Fruit fly (Drosophila melanogaster) whole organism, prepupa: ENCODE results near the gene SP555.

Source experiments
- Blimp-1 ChIP-seq: fragments of 200-800 bp; sonication (Bioruptor generic); optimal IDR thresholded peaks from 3 replicates; lab custom pipeline; 2017; ENCODE audit warnings: missing biosample characterization, missing genetic modification characterization, mild to moderate bottlenecking, moderate library complexity, missing genetic modification reagents
- CG10631 ChIP-seq: fragments of 200-800 bp; sonication (Bioruptor generic); optimal IDR thresholded peaks from 2 replicates; lab custom pipeline; 2016; ENCODE audit warnings: missing biosample characterization, missing genetic modification characterization
- CG10669 ChIP-seq: fragments of 200-800 bp; sonication (Bioruptor generic); optimal IDR thresholded peaks from 3 replicates; lab custom pipeline; 2018; ENCODE audit warnings: missing biosample characterization, mild to moderate bottlenecking, missing genetic modification characterization, moderate library complexity
- CG11294 ChIP-seq: fragments of 200-800 bp; sonication (Bioruptor generic); IDR thresholded peaks from 2 replicates; pipeline ENCODE4 v1.3.6; 2022; ENCODE audit warnings: missing biosample characterization, missing genetic modification characterization
- CG11762 ChIP-seq: fragments of 200-800 bp; sonication (Bioruptor generic); optimal IDR thresholded peaks from 3 replicates; lab custom pipeline; 2016; ENCODE audit warnings: missing biosample characterization, missing genetic modification characterization; ENCODE audit not compliant: insufficient read depth
- CG15336 ChIP-seq: fragments of 200-800 bp; sonication (Bioruptor generic); IDR thresholded peaks from 2 replicates; pipeline ENCODE4 v1.3.6; 2022; ENCODE audit warnings: missing biosample characterization, missing genetic modification characterization
- CG16779 ChIP-seq: fragments of 200-800 bp; sonication (Bioruptor generic); optimal IDR thresholded peaks from 3 replicates; lab custom pipeline; 2017; ENCODE audit warnings: missing biosample characterization, mild to moderate bottlenecking, missing genetic modification characterization
- CG3032 ChIP-seq: fragments of 200-800 bp; optimal IDR thresholded peaks from 2 replicates; lab custom pipeline; 2019; ENCODE audit warnings: missing biosample characterization, mild to moderate bottlenecking, missing genetic modification characterization, moderate library complexity
- CG31627 ChIP-seq: fragments of 200-800 bp; sonication (Bioruptor generic); optimal IDR thresholded peaks from 3 replicates; lab custom pipeline; 2016; ENCODE audit warnings: missing biosample characterization, missing genetic modification characterization
- CG32006 ChIP-seq: fragments of 200-800 bp; sonication (Bioruptor generic); optimal IDR thresholded peaks from 3 replicates; lab custom pipeline; 2017; ENCODE audit warnings: missing biosample characterization, mild to moderate bottlenecking, missing genetic modification characterization
- CG34406 ChIP-seq: fragments of 200-800 bp; sonication (Bioruptor generic); optimal IDR thresholded peaks from 3 replicates; lab custom pipeline; 2016; ENCODE audit warnings: missing biosample characterization, missing genetic modification characterization
- CG3919 ChIP-seq: fragments of 200-800 bp; sonication (Bioruptor generic); optimal IDR thresholded peaks from 3 replicates; lab custom pipeline; 2016; ENCODE audit warnings: missing biosample characterization, missing genetic modification characterization
- CG4318 ChIP-seq: fragments of 200-800 bp; sonication (Bioruptor generic); optimal IDR thresholded peaks from 3 replicates; lab custom pipeline; 2017; ENCODE audit warnings: missing biosample characterization, mild to moderate bottlenecking, missing genetic modification characterization
- CG6163 ChIP-seq: fragments of 200-800 bp; sonication (Bioruptor generic); IDR thresholded peaks from 3 replicates; pipeline ENCODE4 v1.3.6; 2022; ENCODE audit warnings: missing biosample characterization, missing genetic modification characterization
- CG6276 ChIP-seq: fragments of 200-800 bp; sonication (Bioruptor generic); optimal IDR thresholded peaks from 2 replicates; lab custom pipeline; 2017; ENCODE audit warnings: missing biosample characterization, mild to moderate bottlenecking, missing genetic modification characterization
- CG6792 ChIP-seq: fragments of 200-800 bp; sonication (Bioruptor generic); optimal IDR thresholded peaks from 3 replicates; lab custom pipeline; 2016; ENCODE audit warnings: missing biosample characterization, missing genetic modification characterization
- CG6808 ChIP-seq: fragments of 200-800 bp; sonication (Bioruptor generic); optimal IDR thresholded peaks from 3 replicates; lab custom pipeline; 2017; ENCODE audit warnings: missing biosample characterization, missing genetic modification characterization, mild to moderate bottlenecking, moderate library complexity, missing genetic modification reagents
- CG6854 ChIP-seq: fragments of 200-800 bp; sonication (Bioruptor generic); optimal IDR thresholded peaks from 2 replicates; lab custom pipeline; 2017; ENCODE audit warnings: missing biosample characterization, mild to moderate bottlenecking, missing genetic modification characterization
- CG8319 ChIP-seq: fragments of 200-800 bp; sonication (Bioruptor generic); optimal IDR thresholded peaks from 3 replicates; lab custom pipeline; 2016; ENCODE audit warnings: missing biosample characterization, missing genetic modification characterization
- CG9139 ChIP-seq: fragments of 200-800 bp; sonication (Bioruptor generic); optimal IDR thresholded peaks from 3 replicates; lab custom pipeline; 2017; ENCODE audit warnings: missing biosample characterization, mild to moderate bottlenecking, missing genetic modification characterization
- Eip75B ChIP-seq: fragments of 200-800 bp; sonication (Bioruptor generic); optimal IDR thresholded peaks from 3 replicates; lab custom pipeline; 2016; ENCODE audit warnings: missing biosample characterization, missing genetic modification characterization
- Eip78C ChIP-seq: fragments of 200-800 bp; sonication (Bioruptor generic); peaks from one replicate; lab custom pipeline; 2016; ENCODE audit warnings: missing biosample characterization, missing genetic modification characterization
- Eip93F ChIP-seq: fragments of 200-800 bp; sonication (Bioruptor generic); optimal IDR thresholded peaks from 2 replicates; lab custom pipeline; 2016; ENCODE audit warnings: missing biosample characterization, mild to moderate bottlenecking, missing genetic modification characterization
- Ets21C ChIP-seq: fragments of 200-800 bp; sonication (Bioruptor generic); optimal IDR thresholded peaks from 3 replicates; lab custom pipeline; 2016; ENCODE audit warnings: missing biosample characterization, missing genetic modification characterization
- Ets96B ChIP-seq: fragments of 200-800 bp; optimal IDR thresholded peaks from 2 replicates; lab custom pipeline; 2019; ENCODE audit warnings: missing biosample characterization, mild to moderate bottlenecking, missing genetic modification characterization, moderate library complexity
- Gug ChIP-seq: fragments of 200-800 bp; sonication (Bioruptor generic); IDR thresholded peaks from 2 replicates; pipeline ENCODE4 v1.3.6; 2022; ENCODE audit warnings: missing biosample characterization, missing genetic modification characterization
- Hr39 ChIP-seq: fragments of 200-800 bp; sonication (Bioruptor generic); optimal IDR thresholded peaks from 2 replicates; lab custom pipeline; 2016; ENCODE audit warnings: missing biosample characterization, missing genetic modification characterization
- Hr4 ChIP-seq: fragments of 200-800 bp; sonication (Bioruptor generic); optimal IDR thresholded peaks from 3 replicates; lab custom pipeline; 2016; ENCODE audit warnings: missing biosample characterization, missing genetic modification characterization
- Met ChIP-seq: fragments of 200-800 bp; sonication (Bioruptor generic); optimal IDR thresholded peaks from 3 replicates; lab custom pipeline; 2016; ENCODE audit warnings: missing biosample characterization, missing genetic modification characterization
- Smox ChIP-seq: fragments of 200-800 bp; sonication (Bioruptor generic); optimal IDR thresholded peaks from 3 replicates; lab custom pipeline; 2016; ENCODE audit warnings: missing biosample characterization, missing genetic modification characterization
- Sox102F ChIP-seq: fragments of 200-800 bp; sonication (Bioruptor generic); optimal IDR thresholded peaks from 2 replicates; lab custom pipeline; 2016; ENCODE audit warnings: missing biosample characterization, mild to moderate bottlenecking, missing genetic modification characterization
- Sox14 ChIP-seq: fragments of 200-800 bp; sonication (Bioruptor generic); optimal IDR thresholded peaks from 3 replicates; lab custom pipeline; 2016; ENCODE audit warnings: missing biosample characterization, missing genetic modification characterization
- acj6 ChIP-seq: fragments of 200-800 bp; sonication (Bioruptor generic); optimal IDR thresholded peaks from 3 replicates; lab custom pipeline; 2016; ENCODE audit warnings: missing biosample characterization, missing genetic modification characterization
- cyc ChIP-seq: fragments of 200-800 bp; sonication (Bioruptor generic); optimal IDR thresholded peaks from 3 replicates; lab custom pipeline; 2016; ENCODE audit warnings: missing biosample characterization, missing genetic modification characterization
- dac ChIP-seq: fragments of 200-800 bp; sonication (Bioruptor generic); optimal IDR thresholded peaks from 2 replicates; lab custom pipeline; 2017; ENCODE audit warnings: missing biosample characterization, mild to moderate bottlenecking, missing genetic modification characterization
- dsx ChIP-seq: fragments of 200-800 bp; optimal IDR thresholded peaks from 3 replicates; lab custom pipeline; 2019; ENCODE audit warnings: missing biosample characterization, mild to moderate bottlenecking, missing genetic modification characterization, moderate library complexity; ENCODE audit not compliant: poor library complexity, severe bottlenecking
- eg ChIP-seq: fragments of 200-800 bp; sonication (Bioruptor generic); IDR thresholded peaks from 3 replicates; pipeline ENCODE4 v1.3.6; 2022; ENCODE audit warnings: missing biosample characterization, missing genetic modification characterization
- esn ChIP-seq: fragments of 200-800 bp; sonication (Bioruptor generic); optimal IDR thresholded peaks from 2 replicates; lab custom pipeline; 2016; ENCODE audit warnings: missing biosample characterization, mild to moderate bottlenecking, missing genetic modification characterization, moderate library complexity
- fd59A ChIP-seq: fragments of 200-800 bp; sonication (Bioruptor generic); optimal IDR thresholded peaks from 2 replicates; lab custom pipeline; 2017; ENCODE audit warnings: missing biosample characterization, mild to moderate bottlenecking, missing genetic modification characterization, missing genetic modification reagents
- fd85E ChIP-seq: fragments of 200-800 bp; sonication (Bioruptor generic); optimal IDR thresholded peaks from 3 replicates; lab custom pipeline; 2016; ENCODE audit warnings: missing biosample characterization, missing genetic modification characterization
- lz ChIP-seq: fragments of 200-800 bp; sonication (Bioruptor generic); optimal IDR thresholded peaks from 3 replicates; lab custom pipeline; 2016; ENCODE audit warnings: missing biosample characterization, missing genetic modification characterization
- net ChIP-seq: fragments of 200-800 bp; sonication (Bioruptor generic); optimal IDR thresholded peaks from 3 replicates; lab custom pipeline; 2016; ENCODE audit warnings: missing biosample characterization, missing genetic modification characterization
- pdm3 ChIP-seq: fragments of 200-800 bp; sonication (Bioruptor generic); optimal IDR thresholded peaks from 3 replicates; lab custom pipeline; 2016; ENCODE audit warnings: missing biosample characterization, missing genetic modification characterization
- salr ChIP-seq, 2 experiments: fragments of 200-800 bp; sonication (Bioruptor generic); optimal IDR thresholded peaks; 3 replicates each; lab custom pipeline; 2016 to 2018; ENCODE audit warnings: missing biosample characterization in 2 of 2, missing genetic modification characterization in 2 of 2, mild to moderate bottlenecking in 1 of 2
- spab ChIP-seq: fragments of 200-800 bp; sonication (Bioruptor generic); optimal IDR thresholded peaks from 2 replicates; lab custom pipeline; 2017; ENCODE audit warnings: missing biosample characterization, mild to moderate bottlenecking, missing genetic modification characterization, missing genetic modification reagents
- svp ChIP-seq: fragments of 200-800 bp; sonication (Bioruptor generic); peaks from one replicate; lab custom pipeline; 2016; ENCODE audit warnings: missing biosample characterization, missing genetic modification characterization
- topi ChIP-seq: fragments of 200-800 bp; sonication (Bioruptor generic); optimal IDR thresholded peaks from 3 replicates; lab custom pipeline; 2016; ENCODE audit warnings: missing biosample characterization, missing genetic modification characterization
- vri ChIP-seq: fragments of 200-800 bp; sonication (Bioruptor generic); optimal IDR thresholded peaks from 3 replicates; lab custom pipeline; 2016; ENCODE audit warnings: missing biosample characterization, mild to moderate bottlenecking, missing genetic modification characterization

Gene SP555

dm6 chr2L:5085561-5085960 is 48.1 kb downstream of the SP555 start (continued):
- TF ChIP-seq CG4318 (peak; percentile 12), net (GFP tag; lab: Kevin White, UChicago) (no peak), Eip75B (GFP tag; lab: Kevin White, UChicago) (no peak), CG11762 (GFP tag; lab: Kevin White, UChicago) (no peak), CG6854 (GFP tag; lab: Kevin White, UChicago) (no peak), CG6808 (GFP tag; lab: Kevin White, UChicago) (no peak), topi (peak; percentile 31)

dm6 chr2L:5086905-5087522 is 49.5 kb downstream of the SP555 start:
- TF ChIP-seq Blimp-1, result peak; percentile 74
- peak; percentile 49 for TF ChIP-seq Eip93F (GFP tag; lab: Kevin White, UChicago)
- peak; percentile 84 for TF ChIP-seq spab
- peak; percentile 88 for TF ChIP-seq CG10669 (GFP tag; lab: Kevin White, UChicago)
- TF ChIP-seq acj6 (GFP tag; lab: Kevin White, UChicago), result peak; percentile 90
- TF ChIP-seq dsx (GFP tag; lab: Kevin White, UChicago), result peak; percentile 81
- TF ChIP-seq salr (GFP tag; optimal IDR thresholded peaks at IDR 0.05; lab: Kevin White, UChicago), result peak; percentile 71 to 88
- TF ChIP-seq Smox (GFP tag; lab: Kevin White, UChicago), result peak; percentile 86
- TF ChIP-seq CG6792 (GFP tag; lab: Kevin White, UChicago), result peak; percentile 91
- peak; percentile 86 for TF ChIP-seq Met (GFP tag; lab: Kevin White, UChicago)
- peak; percentile 90 for TF ChIP-seq Eip75B (GFP tag; lab: Kevin White, UChicago)
- TF ChIP-seq Ets96B, result peak; percentile 83
- TF ChIP-seq CG9139, result peak; percentile 78
- peak; percentile 80 for TF ChIP-seq CG3032 (tag; lab: Kevin White, UChicago)
- TF ChIP-seq CG4318, result peak; percentile 81
- peak; percentile 90 for TF ChIP-seq net (GFP tag; lab: Kevin White, UChicago)
- TF ChIP-seq CG6808 (GFP tag; lab: Kevin White, UChicago), result peak; percentile 86
- peak; percentile 68 for TF ChIP-seq fd85E (GFP tag; lab: Kevin White, UChicago)
- TF ChIP-seq esn, result peak; percentile 91
- peak; percentile 84 for TF ChIP-seq CG6854 (GFP tag; lab: Kevin White, UChicago)
- peak; percentile 83 for TF ChIP-seq Hr39 (GFP tag; lab: Kevin White, UChicago)
- peak; percentile 88 for TF ChIP-seq CG34406 (GFP tag; lab: Kevin White, UChicago)
- TF ChIP-seq dac (GFP tag; lab: Kevin White, UChicago), result peak; percentile 74
- TF ChIP-seq vri, result peak; percentile 72
- peak; percentile 85 for TF ChIP-seq CG10631
- TF ChIP-seq CG11294 (GFP tag; lab: Robert Waterston, UW), result peak; percentile 57; the same call in 1 of the 2 replicates
- TF ChIP-seq CG15336, result peak; percentile 82
- peak; percentile 81 for TF ChIP-seq cyc
- peak; percentile 82 for TF ChIP-seq fd59A (GFP tag; lab: Kevin White, UChicago)
- peak; percentile 86 for TF ChIP-seq lz (GFP tag; lab: Kevin White, UChicago)
- TF ChIP-seq Sox14 (GFP tag; lab: Kevin White, UChicago), result peak; percentile 86
- TF ChIP-seq Sox102F, result peak; percentile 89
- TF ChIP-seq pdm3 (GFP tag; lab: Kevin White, UChicago), result peak; percentile 92
- peak; percentile 76 for TF ChIP-seq eg (GFP tag; lab: Robert Waterston, UW)
- TF ChIP-seq CG6163 (GFP tag; lab: Robert Waterston, UW), result peak; percentile 81
- peak; percentile 91 for TF ChIP-seq svp
- peak; percentile 92 for TF ChIP-seq CG32006
- TF ChIP-seq CG8319, result peak; percentile 86
- peak; percentile 88 for TF ChIP-seq topi
- TF ChIP-seq Gug (GFP tag; lab: Robert Waterston, UW), result peak; percentile 69
- TF ChIP-seq Eip78C (GFP tag; lab: Kevin White, UChicago), result peak; percentile 98
- peak; percentile 89 for TF ChIP-seq CG3919 (GFP tag; lab: Kevin White, UChicago)
- peak; percentile 84 for TF ChIP-seq CG31627 (GFP tag; lab: Kevin White, UChicago)
- TF ChIP-seq Hr4 (GFP tag; lab: Kevin White, UChicago), result peak; percentile 91
- peak; percentile 78 for TF ChIP-seq Ets21C
- TF ChIP-seq CG6276 (GFP tag; lab: Kevin White, UChicago), result peak; percentile 86
- peak; percentile 79 for TF ChIP-seq CG16779
